Worm (Caenorhabditis elegans): ENCODE measurements around the gene srd-70.

ce11 chrV:20423428-20423827 is 30.5 kb upstream of the srd-70 start:
- TF ChIP-seq ceh-79 (tag; optimal IDR thresholded peaks at IDR 0.05) (no peak), tbp1 (GFP tag; optimal IDR thresholded peaks at IDR 0.05) (no peak), pha-4 (tag; optimal IDR thresholded peaks at IDR 0.05) (no peak), dpl-1 (GFP tag; optimal IDR thresholded peaks at IDR 0.05) (no peak), ccch-3 (GFP tag; optimal IDR thresholded peaks at IDR 0.05) (no peak)

Measured in whole organism, young adult.